Fruit fly (Drosophila melanogaster): ENCODE data around the gene ncd.

DNA sequence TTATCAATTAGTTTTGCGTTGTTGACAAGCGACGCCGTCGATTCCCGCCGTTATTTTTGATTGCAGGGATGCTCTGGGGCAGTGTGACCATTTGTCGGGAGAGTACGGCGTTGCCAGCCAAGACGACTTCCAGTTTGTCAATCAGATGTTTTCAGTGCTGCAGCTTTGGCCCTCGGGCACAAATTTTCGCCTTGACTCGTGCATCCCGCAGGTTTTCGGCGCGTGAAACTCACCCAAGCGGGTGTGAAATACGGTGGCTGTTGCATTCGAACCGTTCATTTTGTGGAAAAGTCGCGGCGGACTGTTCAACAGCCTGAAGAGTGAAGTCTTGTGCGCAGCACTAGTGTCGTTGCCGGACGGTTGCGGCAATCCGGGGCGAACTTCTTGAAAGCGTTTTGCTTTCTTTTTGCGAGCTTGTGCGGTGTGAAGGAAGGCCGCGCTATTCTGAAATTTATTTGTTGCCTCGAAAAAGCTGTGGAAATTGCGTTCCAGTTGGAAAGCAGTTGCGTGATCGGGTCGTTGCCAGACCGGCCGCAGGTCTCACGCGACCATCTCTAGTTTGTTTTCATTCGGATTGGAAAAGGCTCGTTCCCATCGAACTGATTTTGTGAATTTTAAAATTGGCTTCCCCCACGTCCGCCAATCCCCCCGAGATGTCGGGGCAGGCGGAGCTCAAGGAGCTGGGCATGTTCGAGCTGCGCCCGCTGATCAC lies at the start of gene ncd, which contains the start of gene ca:
- TF ChIP-seq CG8159 (tag; optimal IDR thresholded peaks at IDR 0.05), result no peak
- TF ChIP-seq CG13204 (GFP tag; optimal IDR thresholded peaks at IDR 0.05), result no peak
- TF ChIP-seq CG10348 (GFP tag; IDR thresholded peaks at IDR 0.05), result no peak
- TF ChIP-seq CG15710 (tag; optimal IDR thresholded peaks at IDR 0.05), result no peak
- TF ChIP-seq CG9948 (tag; optimal IDR thresholded peaks at IDR 0.05), result no peak
- no peak for TF ChIP-seq CG14655 (GFP tag; optimal IDR thresholded peaks at IDR 0.05)
- no peak for TF ChIP-seq EcR (GFP tag; optimal IDR thresholded peaks at IDR 0.05)
- TF ChIP-seq Pif1B (GFP tag; optimal IDR thresholded peaks at IDR 0.05), result no peak
- no peak for TF ChIP-seq CG32121 (GFP tag; IDR thresholded peaks at IDR 0.05)
- TF ChIP-seq CG34367 (tag; optimal IDR thresholded peaks at IDR 0.05), result no peak
- TF ChIP-seq CG17806 (tag; optimal IDR thresholded peaks at IDR 0.05), result no peak
- TF ChIP-seq fd96Ca (GFP tag; IDR thresholded peaks at IDR 0.05), result no peak
- TF ChIP-seq CG8301 (tag; optimal IDR thresholded peaks at IDR 0.05), result no peak
- no peak for TF ChIP-seq Snoo (tag; optimal IDR thresholded peaks at IDR 0.05)
